Fruit fly (Drosophila melanogaster): ENCODE results near the gene CG33688.

- TF ChIP-seq CG2202 (tag; optimal IDR thresholded peaks at IDR 0.05), result no peak
- no peak for TF ChIP-seq CG2120 (GFP tag; optimal IDR thresholded peaks at IDR 0.05)
- TF ChIP-seq Asciz (GFP tag; optimal IDR thresholded peaks at IDR 0.05), result peak; percentile 19
- TF ChIP-seq H2.0 (GFP tag; IDR thresholded peaks at IDR 0.05), result no peak
- no peak for TF ChIP-seq grau (tag; optimal IDR thresholded peaks at IDR 0.05)
- TF ChIP-seq CG1603 (tag; optimal IDR thresholded peaks at IDR 0.05), result no peak
- no peak for TF ChIP-seq Poxn (GFP tag; IDR thresholded peaks at IDR 0.05)
- TF ChIP-seq cas (GFP tag; IDR thresholded peaks at IDR 0.05), result no peak
- no peak for TF ChIP-seq CG6791 (GFP tag; IDR thresholded peaks at IDR 0.05; ENCODE audit: partially characterized antibody)
- no peak for TF ChIP-seq abd-A (tag; optimal IDR thresholded peaks at IDR 0.05)
- TF ChIP-seq CG6854 (GFP tag; optimal IDR thresholded peaks at IDR 0.05), result no peak
Measured at dm6 chr3L:16168503-16169189, 30.4 kb upstream of the CG33688 start.

Measured in whole organism, embryonic.